Worm (Caenorhabditis elegans): ENCODE results near the gene lips-7.

DNA sequence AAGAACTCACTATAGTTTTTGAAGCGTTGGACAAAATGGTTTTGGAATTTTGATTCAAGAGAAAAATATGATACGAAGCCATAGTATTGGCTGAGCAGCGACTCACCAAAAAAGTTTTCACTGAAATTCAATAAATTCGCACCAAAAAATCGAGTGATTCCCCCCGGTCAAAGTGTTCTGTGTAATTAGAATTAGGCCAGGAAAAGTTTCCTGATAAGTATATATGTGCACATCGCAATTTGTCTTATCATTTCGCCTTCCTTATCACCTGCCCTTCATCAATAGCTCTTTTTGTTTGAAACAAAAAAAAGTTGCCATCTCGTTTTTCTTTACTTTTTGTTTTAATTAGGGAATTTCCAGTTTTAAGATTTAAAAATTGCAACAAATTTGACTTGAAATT lies 29.9 kb upstream of the lips-7 start:
- TF ChIP-seq ceh-13 (GFP tag; optimal IDR thresholded peaks at IDR 0.05) (no peak), ama-1 (optimal IDR thresholded peaks at IDR 0.05) (no peak), hmbx-1 (tag; optimal IDR thresholded peaks at IDR 0.05) (no peak), scrt-1 (GFP tag; IDR thresholded peaks at IDR 0.05) (no peak), ceh-36 (tag; optimal IDR thresholded peaks at IDR 0.05) (no peak), sea-1 (GFP tag; conservative IDR thresholded peaks at IDR 0.05) (no peak), flt-1 (GFP tag; IDR thresholded peaks at IDR 0.05) (no peak), ets-7 (tag; optimal IDR thresholded peaks at IDR 0.05) (no peak), tbx-37 (GFP tag; conservative IDR thresholded peaks at IDR 0.05) (no peak), F13C5.2 (tag; optimal IDR thresholded peaks at IDR 0.05) (no peak), hnd-1 (tag; optimal IDR thresholded peaks at IDR 0.05) (no peak)

All from whole organism, early embryonic.